Worm (Caenorhabditis elegans) whole organism, early embryonic: ENCODE data around the gene oma-2.

Experiments
- B0310.2 ChIP-seq: sonication (generic microtip); optimal IDR thresholded peaks from 2 replicates; lab custom pipeline; 2016; ENCODE audit warnings: mild to moderate bottlenecking, missing genetic modification characterization, missing compliant biosample characterization
- F13C5.2 ChIP-seq: sonication (generic microtip); optimal IDR thresholded peaks from 2 replicates; lab custom pipeline; 2017; ENCODE audit warnings: mild to moderate bottlenecking, missing genetic modification characterization, inconsistent platforms, missing compliant biosample characterization
- aly-1 ChIP-seq: sonication (generic microtip); optimal IDR thresholded peaks from 2 replicates; lab custom pipeline; 2016; ENCODE audit warnings: missing genetic modification characterization, missing compliant biosample characterization
- ama-1 ChIP-seq: fragments of 150-350 bp; optimal IDR thresholded peaks from 2 replicates; lab custom pipeline; 2014
- ceh-13 ChIP-seq: fragments of 200-800 bp; sonication (Bioruptor generic); optimal IDR thresholded peaks from 2 replicates; lab custom pipeline; 2018; ENCODE audit warnings: mild to moderate bottlenecking, missing genetic modification characterization, missing compliant biosample characterization
- ceh-36 ChIP-seq: sonication (generic microtip); optimal IDR thresholded peaks from 2 replicates; lab custom pipeline; 2016; ENCODE audit warnings: missing genetic modification characterization, inconsistent platforms, missing compliant biosample characterization
- ets-7 ChIP-seq: sonication (generic microtip); optimal IDR thresholded peaks from 2 replicates; lab custom pipeline; 2016; ENCODE audit warnings: missing genotype, missing genetic modification characterization, missing compliant biosample characterization
- flt-1 ChIP-seq: fragments of 200-800 bp; sonication (Bioruptor generic); IDR thresholded peaks from 2 replicates; pipeline ENCODE4 v1.3.6; 2022; ENCODE audit warnings: missing genetic modification characterization, missing compliant biosample characterization
- hmbx-1 ChIP-seq: sonication (generic microtip); optimal IDR thresholded peaks from 2 replicates; lab custom pipeline; 2016; ENCODE audit warnings: mild to moderate bottlenecking, missing genetic modification characterization, missing compliant biosample characterization
- hmg-4 ChIP-seq: fragments of 200-800 bp; sonication (Bioruptor generic); optimal IDR thresholded peaks from 2 replicates; lab custom pipeline; 2018; ENCODE audit warnings: mild to moderate bottlenecking, missing genetic modification characterization, missing compliant biosample characterization
- hnd-1 ChIP-seq: sonication (generic microtip); optimal IDR thresholded peaks from 2 replicates; lab custom pipeline; 2016; ENCODE audit warnings: missing genetic modification characterization, missing compliant biosample characterization
- pes-1 ChIP-seq: fragments of 200-800 bp; sonication (Bioruptor generic); IDR thresholded peaks from 2 replicates; pipeline ENCODE4 v1.3.6; 2022; ENCODE audit warnings: missing genetic modification reagents, missing genetic modification characterization, missing compliant biosample characterization
- scrt-1 ChIP-seq: fragments of 200-800 bp; sonication (Bioruptor generic); IDR thresholded peaks from 2 replicates; pipeline ENCODE4 v1.3.6; 2022; ENCODE audit warnings: missing genetic modification characterization, missing compliant biosample characterization
- sea-1 ChIP-seq: fragments of 200-800 bp; sonication (Bioruptor generic); conservative IDR thresholded peaks from 2 replicates; pipeline ENCODE4 v1.3.6; 2022; ENCODE audit warnings: missing genetic modification characterization, missing compliant biosample characterization
- tbx-11 ChIP-seq: fragments of 200-800 bp; sonication (Bioruptor generic); IDR thresholded peaks from 2 replicates; pipeline ENCODE4 v1.3.6; 2022; ENCODE audit warnings: missing genetic modification characterization, missing compliant biosample characterization
- tbx-37 ChIP-seq: fragments of 200-800 bp; sonication (Bioruptor generic); conservative IDR thresholded peaks from 2 replicates; pipeline ENCODE4 v1.3.6; 2022; ENCODE audit warnings: missing genetic modification reagents, missing genetic modification characterization, missing compliant biosample characterization
- tra-4 ChIP-seq: sonication (generic microtip); optimal IDR thresholded peaks from 2 replicates; lab custom pipeline; 2017; ENCODE audit warnings: missing genetic modification characterization, missing compliant biosample characterization

Gene oma-2

DNA sequence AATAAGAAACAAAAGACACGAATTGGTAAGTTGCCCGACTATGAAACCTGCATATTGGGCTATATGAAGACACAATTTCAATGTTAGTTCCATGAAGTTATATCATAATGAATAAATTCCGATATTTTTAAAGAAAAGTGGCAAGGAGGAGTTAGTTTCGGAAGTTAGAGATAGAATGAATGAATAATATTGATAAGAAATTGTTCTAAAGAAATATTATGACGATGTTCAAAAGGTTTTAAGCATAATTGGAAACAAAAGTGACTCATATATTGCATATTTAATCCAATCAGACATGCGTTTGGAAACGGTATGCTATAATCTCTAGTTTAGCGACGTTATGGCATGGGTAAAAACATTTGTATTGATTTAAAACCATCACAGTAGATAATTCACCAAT lies 40.4 kb downstream of the oma-2 start, which contains the start of gene str-143:
Gene str-143, minus strand, starts transcription at position 101 of the 400 bp plus-strand sequence.
- TF ChIP-seq ceh-13 (GFP tag; lab: Kevin White, UChicago) (no peak), F13C5.2 (no peak), tra-4 (tag; lab: Kevin White, UChicago) (no peak), scrt-1 (GFP tag; lab: Robert Waterston, UW) (no peak), B0310.2 (no peak), tbx-37 (GFP tag; lab: Robert Waterston, UW) (no peak), tbx-11 (GFP tag; lab: Robert Waterston, UW) (no peak), ceh-36 (tag; lab: Kevin White, UChicago) (no peak), hmg-4 (GFP tag; lab: Kevin White, UChicago) (no peak), hmbx-1 (tag; lab: Kevin White, UChicago) (no peak), ets-7 (tag; lab: Kevin White, UChicago) (no peak), sea-1 (GFP tag; lab: Robert Waterston, UW) (no peak)

DNA sequence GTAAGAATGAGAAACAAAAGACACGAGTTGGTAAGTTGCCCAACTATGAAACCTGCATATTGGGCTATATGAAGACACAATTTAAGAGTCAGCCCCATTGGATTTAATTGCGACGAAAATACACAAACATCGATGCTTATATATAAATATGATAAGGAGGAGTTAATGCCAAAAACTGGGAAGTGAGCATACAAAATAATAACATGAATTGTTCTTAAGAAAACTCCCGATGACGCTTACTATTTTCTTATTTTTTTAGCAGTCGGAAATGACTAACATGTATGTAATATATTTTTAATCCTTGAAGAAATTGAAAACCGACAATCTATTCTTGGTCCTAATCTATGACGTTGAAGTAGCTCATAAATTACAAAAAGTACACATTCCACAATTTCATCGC lies 42.8 kb downstream of the oma-2 start, which contains the start of gene str-144:
Gene str-144, minus strand, starts transcription at position 101 of the 400 bp plus-strand sequence.
- TF ChIP-seq tbx-11 (GFP tag; lab: Robert Waterston, UW), result no peak
- TF ChIP-seq F13C5.2, result no peak
- no peak for TF ChIP-seq tbx-37 (GFP tag; lab: Robert Waterston, UW)
- no peak for TF ChIP-seq ceh-13 (GFP tag; lab: Kevin White, UChicago)
- TF ChIP-seq pes-1, result no peak
- TF ChIP-seq sea-1 (GFP tag; lab: Robert Waterston, UW), result no peak
- no peak for TF ChIP-seq ama-1 (lab: Kevin White, UChicago)
- TF ChIP-seq hnd-1, result no peak
- TF ChIP-seq B0310.2, result no peak
- TF ChIP-seq hmg-4 (GFP tag; lab: Kevin White, UChicago), result no peak
- no peak for TF ChIP-seq ets-7 (tag; lab: Kevin White, UChicago)
- no peak for TF ChIP-seq flt-1 (GFP tag; lab: Robert Waterston, UW)
- no peak for TF ChIP-seq aly-1 (tag; lab: Kevin White, UChicago)

DNA sequence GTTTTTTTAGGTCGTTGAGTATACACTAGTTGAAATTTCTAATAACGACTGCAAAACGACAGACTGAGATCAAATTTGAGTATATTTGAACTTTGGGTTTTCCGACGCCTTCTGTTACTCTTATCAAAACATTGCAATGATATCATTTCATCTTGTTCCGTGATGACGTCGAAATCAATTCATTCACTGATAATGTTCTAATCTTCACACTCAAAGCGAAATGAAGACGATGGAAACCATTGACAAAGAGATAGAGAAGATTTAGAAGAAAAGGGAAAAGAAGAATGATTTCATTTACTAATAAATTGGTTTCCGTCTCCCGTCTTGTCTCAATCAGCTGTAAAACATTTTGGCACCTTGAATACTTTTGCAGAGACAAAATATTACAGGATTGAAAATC lies 43.9 kb downstream of the oma-2 start:
- TF ChIP-seq scrt-1 (GFP tag; lab: Robert Waterston, UW), result no peak
- TF ChIP-seq pes-1, result no peak
- TF ChIP-seq flt-1 (GFP tag; lab: Robert Waterston, UW), result no peak
- TF ChIP-seq ceh-36 (tag; lab: Kevin White, UChicago), result no peak
- no peak for TF ChIP-seq tra-4 (tag; lab: Kevin White, UChicago)
- no peak for TF ChIP-seq hnd-1
- TF ChIP-seq hmg-4 (GFP tag; lab: Kevin White, UChicago), result no peak
- no peak for TF ChIP-seq ama-1 (lab: Kevin White, UChicago)
- no peak for TF ChIP-seq tbx-11 (GFP tag; lab: Robert Waterston, UW)
- TF ChIP-seq tbx-37 (GFP tag; lab: Robert Waterston, UW), result no peak
- TF ChIP-seq B0310.2, result no peak
- no peak for TF ChIP-seq ets-7 (tag; lab: Kevin White, UChicago)
- no peak for TF ChIP-seq hmbx-1 (tag; lab: Kevin White, UChicago)
- TF ChIP-seq F13C5.2, result no peak
- TF ChIP-seq aly-1 (tag; lab: Kevin White, UChicago), result no peak
- no peak for TF ChIP-seq sea-1 (GFP tag; lab: Robert Waterston, UW)
- TF ChIP-seq ceh-13 (GFP tag; lab: Kevin White, UChicago), result no peak

DNA sequence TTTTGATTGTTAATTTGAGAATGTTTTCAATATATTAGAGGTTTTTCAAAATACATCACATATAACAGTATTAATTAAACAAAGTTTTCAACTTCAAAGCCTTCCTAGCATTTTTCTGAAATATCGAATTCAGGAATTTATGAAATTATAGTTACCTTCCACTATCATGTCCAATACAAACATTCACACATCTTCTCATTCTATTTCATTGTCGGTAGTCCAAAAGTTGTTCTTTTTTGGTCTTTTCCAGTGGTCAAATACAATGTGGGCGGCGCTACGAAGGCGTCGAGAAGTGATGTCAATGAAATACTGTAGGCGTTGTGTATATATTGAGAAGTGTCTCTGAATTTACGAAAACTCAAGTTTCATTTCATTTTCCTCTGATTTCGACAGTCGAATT lies 46.5 kb downstream of the oma-2 start, which contains the start of gene catp-3:
Gene catp-3, plus strand, starts transcription at position 301 of the 400 bp plus-strand sequence.
- TF ChIP-seq ceh-13 (GFP tag; lab: Kevin White, UChicago), result no peak

DNA sequence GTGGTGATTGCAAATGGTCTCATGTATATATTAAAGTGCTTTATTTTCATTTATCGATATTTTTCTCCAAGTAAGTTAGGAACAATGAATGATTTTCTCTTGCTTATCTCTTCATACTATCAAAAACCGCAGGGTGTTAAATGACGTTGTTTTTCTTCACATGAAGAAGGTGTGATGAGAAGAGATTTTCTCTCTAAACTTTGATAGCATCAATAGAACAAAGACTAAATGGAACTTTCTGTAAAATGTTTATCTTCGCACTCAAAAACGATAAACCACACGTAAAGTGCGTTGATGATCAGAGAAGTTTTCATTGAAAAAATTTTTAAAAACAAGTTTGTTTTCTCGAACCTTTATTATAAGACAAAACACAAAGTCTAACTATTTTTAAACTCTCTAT lies 50.6 kb downstream of the oma-2 start:
- TF ChIP-seq hnd-1 (no peak), F13C5.2 (no peak), ceh-13 (GFP tag; lab: Kevin White, UChicago) (no peak), sea-1 (GFP tag; lab: Robert Waterston, UW) (no peak), scrt-1 (GFP tag; lab: Robert Waterston, UW) (no peak)
